Fruit fly (Drosophila melanogaster) whole organism, wandering third instar larva: ENCODE measurements around the gene Sgf11.

Experiments
- Abd-B ChIP-seq: fragments of >200 bp; optimal IDR thresholded peaks from 2 replicates; lab custom pipeline; 2017; ENCODE audit warnings: missing biosample characterization, missing genetic modification characterization
- CG32264 ChIP-seq: fragments of 200-800 bp; sonication (Bioruptor generic); optimal IDR thresholded peaks from 2 replicates; lab custom pipeline; 2016; ENCODE audit warnings: missing biosample characterization, missing genetic modification characterization
- CG9705 ChIP-seq: fragments of 200-800 bp; sonication (Bioruptor generic); optimal IDR thresholded peaks from 2 replicates; lab custom pipeline; 2018; ENCODE audit warnings: missing biosample characterization, mild to moderate bottlenecking, missing genetic modification characterization
- CrebA ChIP-seq: fragments of 200-800 bp; sonication (Bioruptor generic); optimal IDR thresholded peaks from 2 replicates; lab custom pipeline; 2016; ENCODE audit warnings: missing biosample characterization, mild to moderate bottlenecking, missing genetic modification characterization, borderline replicate concordance
- Dfd ChIP-seq: fragments of >200 bp; optimal IDR thresholded peaks from 2 replicates; lab custom pipeline; 2017; ENCODE audit warnings: missing biosample characterization, missing genetic modification characterization
- Dif ChIP-seq: fragments of 200-275, 200-300 bp; sonication (Bioruptor generic); optimal IDR thresholded peaks from 2 replicates; lab custom pipeline; 2018; ENCODE audit warnings: missing biosample characterization, missing genetic modification characterization; ENCODE audit not compliant: partially characterized antibody
- GATAd ChIP-seq: sonication (Bioruptor generic); optimal IDR thresholded peaks from 2 replicates; lab custom pipeline; 2016; ENCODE audit warnings: missing biosample characterization, missing genetic modification characterization
- HLH106 ChIP-seq: fragments of 200-800 bp; optimal IDR thresholded peaks from 3 replicates; lab custom pipeline; 2019; ENCODE audit warnings: missing biosample characterization, mild to moderate bottlenecking, missing genetic modification characterization, moderate library complexity
- Hnf4 ChIP-seq: fragments of 200-800 bp; sonication (Bioruptor generic); optimal IDR thresholded peaks from 2 replicates; lab custom pipeline; 2016; ENCODE audit warnings: missing biosample characterization, mild to moderate bottlenecking, missing genetic modification characterization
- Hr78 ChIP-seq: fragments of >200 bp; optimal IDR thresholded peaks from 2 replicates; lab custom pipeline; 2017; ENCODE audit warnings: missing biosample characterization, missing genetic modification characterization
- Hr83 ChIP-seq: fragments of 200-300 bp; sonication (Bioruptor generic); optimal IDR thresholded peaks from 2 replicates; lab custom pipeline; 2016; ENCODE audit warnings: missing biosample characterization, mild to moderate bottlenecking, missing genetic modification characterization, moderate library complexity; ENCODE audit not compliant: poor library complexity, severe bottlenecking
- Jra ChIP-seq: sonication (Bioruptor generic); optimal IDR thresholded peaks from 2 replicates; lab custom pipeline; 2016; ENCODE audit warnings: missing biosample characterization, missing genetic modification characterization
- Mio ChIP-seq: sonication (Bioruptor generic); optimal IDR thresholded peaks from 2 replicates; lab custom pipeline; 2016; ENCODE audit warnings: missing biosample characterization, missing genetic modification characterization
- Myc ChIP-seq: fragments of >200 bp; optimal IDR thresholded peaks from 2 replicates; lab custom pipeline; 2017
- N ChIP-seq: fragments of >200 bp; optimal IDR thresholded peaks from 2 replicates; lab custom pipeline; 2018; ENCODE audit warnings: missing biosample characterization, missing external identifiers, missing genetic modification characterization
- OdsH ChIP-seq: fragments of 200-800 bp; sonication (Bioruptor generic); optimal IDR thresholded peaks from 2 replicates; lab custom pipeline; 2016; ENCODE audit warnings: missing biosample characterization, mild to moderate bottlenecking, missing genetic modification characterization
- Rel ChIP-seq, 2 experiments: fragments of 200-800 bp; sonication (Bioruptor generic) in 1 of 2; optimal IDR thresholded peaks; 2 replicates in 1 of 2; 3 replicates in 1 of 2; lab custom pipeline; 2016 to 2019; ENCODE audit warnings: mild to moderate bottlenecking in 2 of 2, missing biosample characterization in 2 of 2, missing genetic modification characterization in 2 of 2, moderate library complexity in 1 of 2
- Sp1 ChIP-seq: fragments of 200-800 bp; sonication (Bioruptor generic); optimal IDR thresholded peaks from 3 replicates; lab custom pipeline; 2019; ENCODE audit warnings: missing biosample characterization, mild to moderate bottlenecking, missing genetic modification characterization, moderate library complexity
- Vsx2 ChIP-seq: fragments of 200-300, 225-300 bp; sonication (Bioruptor generic); optimal IDR thresholded peaks from 2 replicates; lab custom pipeline; 2018; ENCODE audit warnings: missing biosample characterization, missing genetic modification characterization; ENCODE audit not compliant: partially characterized antibody
- br ChIP-seq: fragments of 200-800 bp; sonication (Bioruptor generic); optimal IDR thresholded peaks from 2 replicates; lab custom pipeline; 2016; ENCODE audit warnings: missing biosample characterization, missing genetic modification characterization
- brk ChIP-seq: fragments of 200-800 bp; sonication (Bioruptor generic); optimal IDR thresholded peaks from 2 replicates; lab custom pipeline; 2016; ENCODE audit warnings: missing biosample characterization, mild to moderate bottlenecking, missing genetic modification characterization
- dl ChIP-seq, 2 experiments: fragments of 175-275, 200-275 bp in 1 of 2; fragments of 200-275 bp in 1 of 2; sonication (Bioruptor generic); optimal IDR thresholded peaks; lab custom pipeline; 2018; ENCODE audit warnings: mild to moderate bottlenecking in 2 of 2, missing biosample characterization in 2 of 2, missing genetic modification characterization in 2 of 2, moderate library complexity in 2 of 2; ENCODE audit not compliant: partially characterized antibody in 2 of 2, insufficient read depth in 1 of 2
- dmrt93B ChIP-seq: fragments of 200-800 bp; sonication (Bioruptor generic); optimal IDR thresholded peaks from 2 replicates; lab custom pipeline; 2018; ENCODE audit warnings: missing biosample characterization, mild to moderate bottlenecking, missing genetic modification characterization
- dsf ChIP-seq: sonication (Bioruptor generic); optimal IDR thresholded peaks from 2 replicates; lab custom pipeline; 2016; ENCODE audit warnings: missing biosample characterization, missing genetic modification characterization, borderline replicate concordance
- ey ChIP-seq: fragments of 200-800 bp; sonication (Bioruptor generic); optimal IDR thresholded peaks from 2 replicates; lab custom pipeline; 2016; ENCODE audit warnings: missing biosample characterization, missing genetic modification characterization
- foxo ChIP-seq, 2 experiments: fragments of 200-800 bp; sonication (Bioruptor generic); optimal IDR thresholded peaks; 2 replicates in 1 of 2; 3 replicates in 1 of 2; lab custom pipeline; 2016 to 2017; ENCODE audit warnings: missing biosample characterization in 2 of 2, missing genetic modification characterization in 2 of 2
- fru ChIP-seq: fragments of 200-800 bp; sonication (Bioruptor generic); optimal IDR thresholded peaks from 3 replicates; lab custom pipeline; 2016; ENCODE audit warnings: missing biosample characterization, mild to moderate bottlenecking, missing genetic modification characterization
- h ChIP-seq: fragments of 200-800 bp; sonication (Bioruptor generic); optimal IDR thresholded peaks from 3 replicates; lab custom pipeline; 2016; ENCODE audit warnings: missing biosample characterization, mild to moderate bottlenecking, missing genetic modification characterization
- jim ChIP-seq: fragments of 175-275, 200-325 bp; sonication (Bioruptor generic); optimal IDR thresholded peaks from 2 replicates; lab custom pipeline; 2016; ENCODE audit warnings: missing biosample characterization, mild to moderate bottlenecking, missing genetic modification characterization
- lola ChIP-seq: fragments of >200 bp; optimal IDR thresholded peaks from 2 replicates; lab custom pipeline; 2017; ENCODE audit warnings: missing biosample characterization, missing genetic modification characterization
- pan ChIP-seq: fragments of >200 bp; optimal IDR thresholded peaks from 2 replicates; lab custom pipeline; 2017
- psq ChIP-seq: fragments of 200-800 bp; sonication (Bioruptor generic); optimal IDR thresholded peaks from 3 replicates; lab custom pipeline; 2017; ENCODE audit warnings: missing biosample characterization, mild to moderate bottlenecking, missing genetic modification characterization, moderate library complexity
- rgr ChIP-seq: fragments of 200-800 bp; sonication (Bioruptor generic); optimal IDR thresholded peaks from 3 replicates; lab custom pipeline; 2016; ENCODE audit warnings: missing biosample characterization, mild to moderate bottlenecking, missing genetic modification characterization
- sage ChIP-seq: fragments of 200-800 bp; sonication (Bioruptor generic); optimal IDR thresholded peaks from 2 replicates; lab custom pipeline; 2016; ENCODE audit warnings: missing biosample characterization, mild to moderate bottlenecking, missing genetic modification characterization
- sv ChIP-seq: fragments of 200-800 bp; sonication (Bioruptor generic); optimal IDR thresholded peaks from 3 replicates; lab custom pipeline; 2016; ENCODE audit warnings: missing biosample characterization, missing genetic modification characterization
- tai ChIP-seq: sonication (Bioruptor generic); optimal IDR thresholded peaks from 2 replicates; lab custom pipeline; 2016; ENCODE audit warnings: missing biosample characterization, missing genetic modification characterization
- usp ChIP-seq: fragments of >200 bp; optimal IDR thresholded peaks from 2 replicates; lab custom pipeline; 2017; ENCODE audit warnings: missing biosample characterization, missing genetic modification characterization
- woc ChIP-seq: sonication (Bioruptor generic); optimal IDR thresholded peaks from 2 replicates; lab custom pipeline; 2016; ENCODE audit warnings: missing biosample characterization, mild to moderate bottlenecking, missing genetic modification characterization

Sgf11 gene

dm6 chr3L:18693887-18694286 lies 12.3 kb upstream of the Sgf11 start, which contains the start of gene CG6893:
Gene CG6893 (plus strand): TSS chr3L:18694187.
- TF ChIP-seq foxo (GFP tag; optimal IDR thresholded peaks at IDR 0.05; lab: Kevin White, UChicago) (no peak), dsf (no peak), usp (no peak), psq (no peak)

- TF ChIP-seq Hr78 (GFP tag; lab: Kevin White, UChicago) (no peak), fru (GFP tag; lab: Kevin White, UChicago) (peak; percentile 41), Rel (GFP tag; optimal IDR thresholded peaks at IDR 0.05; lab: Kevin White, UChicago) (no peak), Rel (tag; optimal IDR thresholded peaks at IDR 0.05; lab: Kevin White, UChicago) (peak; percentile 88)
Measured at dm6 chr3L:18686220-18686801, 4.7 kb upstream of the Sgf11 start, which contains the start of gene Cyp12c1. Gene Cyp12c1 (minus strand): TSS chr3L:18686319.

dm6 chr3L:18683846-18684245 lies 2.2 kb upstream of the Sgf11 start, which contains the start of gene Chmp1:
Gene Chmp1 (minus strand): TSS chr3L:18684061.
- TF ChIP-seq ey = no peak
- TF ChIP-seq Dfd = no peak
- TF ChIP-seq sv = no peak
- TF ChIP-seq Jra = peak; percentile 69
- TF ChIP-seq Rel (GFP tag; optimal IDR thresholded peaks at IDR 0.05; lab: Kevin White, UChicago) = no peak
- peak; percentile 87 for TF ChIP-seq Rel (tag; optimal IDR thresholded peaks at IDR 0.05; lab: Kevin White, UChicago)
- no peak for TF ChIP-seq HLH106 (tag; lab: Kevin White, UChicago)
- no peak for TF ChIP-seq tai (GFP tag; lab: Kevin White, UChicago)
- peak in 1 of 2 experiments; percentile 50 for TF ChIP-seq dl (GFP tag; optimal IDR thresholded peaks at IDR 0.05; lab: Kevin White, UChicago; ENCODE audit: insufficient read depth in 1 of 2, partially characterized antibody in 2 of 2)

dm6 chr3L:18675363-18675866 lies 6.2 kb downstream of the Sgf11 start, which contains the start of the genes GNBP2 and GNBP1:
Gene GNBP2 (minus strand): TSS chr3L:18675413.
Gene GNBP1 (plus strand): TSS chr3L:18675800.
- TF ChIP-seq fru (GFP tag; lab: Kevin White, UChicago) (peak; percentile 89), dmrt93B (GFP tag; lab: Kevin White, UChicago) (no peak), dsf (peak; percentile 30), br (GFP tag; lab: Kevin White, UChicago) (peak; percentile 64), HLH106 (tag; lab: Kevin White, UChicago) (peak; percentile 87), sv (no peak), tai (GFP tag; lab: Kevin White, UChicago) (no peak), Jra (peak; percentile 66), Abd-B (no peak), Vsx2 (GFP tag; lab: Kevin White, UChicago) (no peak), CG9705 (GFP tag; lab: Kevin White, UChicago) (no peak), N (no peak), Sp1 (peak; percentile 90), Hr78 (GFP tag; lab: Kevin White, UChicago) (no peak), dl (GFP tag; optimal IDR thresholded peaks at IDR 0.05; lab: Kevin White, UChicago; ENCODE audit: insufficient read depth in 1 of 2, partially characterized antibody in 2 of 2) (no peak), Dif (no peak), sage (GFP tag; lab: Kevin White, UChicago) (peak; percentile 71), Mio (GFP tag; lab: Kevin White, UChicago) (no peak), Rel (GFP tag; optimal IDR thresholded peaks at IDR 0.05; lab: Kevin White, UChicago) (no peak), Rel (tag; optimal IDR thresholded peaks at IDR 0.05; lab: Kevin White, UChicago) (peak; percentile 40), pan (no peak), GATAd (GFP tag; lab: Kevin White, UChicago) (peak; percentile 40), brk (GFP tag; lab: Kevin White, UChicago) (peak; percentile 91), woc (GFP tag; lab: Kevin White, UChicago) (peak; percentile 55), Dfd (no peak), usp (no peak), OdsH (peak; percentile 93), h (peak; percentile 93), Hr83 (GFP tag; lab: Kevin White, UChicago) (no peak), ey (peak; percentile 68), Hnf4 (GFP tag; lab: Kevin White, UChicago) (peak; percentile 80), CrebA (no peak), rgr (GFP tag; lab: Kevin White, UChicago) (peak; percentile 91), lola (no peak), CG32264 (GFP tag; lab: Kevin White, UChicago) (no peak), foxo (GFP tag; optimal IDR thresholded peaks at IDR 0.05; lab: Kevin White, UChicago) (peak in 1 of 2 experiments; percentile 93), psq (peak; percentile 87), Myc (lab: Kevin White, UChicago) (no peak), jim (GFP tag; lab: Kevin White, UChicago) (no peak)
